Worm (Caenorhabditis elegans) whole organism, L3 larva: ENCODE measurements around the gene srxa-18.

Source experiments
- ama-1 ChIP-seq: fragments of 150-350 bp; optimal IDR thresholded peaks from 2 replicates; lab custom pipeline; 2018
- ceh-82 ChIP-seq: fragments of 150-350 bp; optimal IDR thresholded peaks from 2 replicates; lab custom pipeline; 2014; ENCODE audit warnings: missing biosample characterization, missing genetic modification characterization
- elt-3 ChIP-seq, 3 experiments: fragments of 150-350 bp in 1 of 3; sonication (generic microtip) in 2 of 3; optimal IDR thresholded peaks; 2 replicates in 2 of 3; 4 replicates in 1 of 3; lab custom pipeline; 2014 to 2017; ENCODE audit warnings: missing biosample characterization in 3 of 3, missing genetic modification characterization in 3 of 3
- fkh-10 ChIP-seq: sonication (generic microtip); optimal IDR thresholded peaks from 2 replicates; lab custom pipeline; 2017; ENCODE audit warnings: missing biosample characterization, missing genetic modification reagents, missing genetic modification characterization
- fos-1 ChIP-seq: fragments of 150-350 bp; optimal IDR thresholded peaks from 2 replicates; lab custom pipeline; 2014; ENCODE audit warnings: missing biosample characterization, missing genetic modification characterization
- nfya-1 ChIP-seq: sonication (generic microtip); optimal IDR thresholded peaks from 2 replicates; lab custom pipeline; 2017; ENCODE audit warnings: missing genetic modification characterization, mild to moderate bottlenecking, missing compliant biosample characterization, antibody characterized with exemption, moderate library complexity; ENCODE audit not compliant: insufficient read depth
- nhr-77 ChIP-seq: fragments of 150-350 bp; optimal IDR thresholded peaks from 2 replicates; lab custom pipeline; 2014; ENCODE audit warnings: missing biosample characterization, missing genetic modification characterization

DNA sequence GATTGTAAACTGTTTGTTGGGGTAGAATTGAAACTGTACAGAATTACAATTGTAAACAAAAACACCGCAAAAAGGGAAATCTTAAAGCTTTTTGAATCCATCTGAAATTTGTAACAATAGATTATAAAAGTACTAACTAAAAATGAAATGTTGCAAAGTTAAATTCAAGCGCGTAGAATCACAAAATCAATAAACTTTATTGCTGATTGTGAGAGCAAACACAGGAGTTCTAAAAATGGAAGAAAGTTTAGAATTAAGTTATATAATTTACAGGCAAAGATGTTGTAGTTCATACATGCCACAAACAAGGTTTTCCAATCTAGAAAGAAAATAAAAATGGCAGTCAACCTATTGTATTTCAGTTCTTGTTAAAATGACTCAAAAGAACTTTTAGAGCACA is 8.6 kb downstream of the srxa-18 start, which contains the start of gene C08B6.3:
- TF ChIP-seq elt-3 (tag; optimal IDR thresholded peaks at IDR 0.05; lab: Kevin White, UChicago) (no peak), fos-1 (tag; lab: Kevin White, UChicago) (no peak), nfya-1 (tag; lab: Kevin White, UChicago) (no peak), nhr-77 (tag; lab: Kevin White, UChicago) (no peak), fkh-10 (no peak), ceh-82 (no peak), ama-1 (lab: Kevin White, UChicago) (no peak)
